Worm (Caenorhabditis elegans) whole organism, late embryonic: ENCODE data around the gene hpr-9.

ENCODE experiments used
- ahr-1 ChIP-seq: sonication (generic microtip); optimal IDR thresholded peaks from 2 replicates; lab custom pipeline; 2016; ENCODE audit warnings: missing genetic modification characterization, missing compliant biosample characterization
- ama-1 ChIP-seq: fragments of 150-350 bp; optimal IDR thresholded peaks from 2 replicates; lab custom pipeline; 2014
- ceh-14 ChIP-seq: sonication (generic microtip); optimal IDR thresholded peaks from 2 replicates; lab custom pipeline; 2016; ENCODE audit warnings: missing genotype, missing genetic modification characterization, missing compliant biosample characterization
- ceh-6 ChIP-seq: fragments of 200-800 bp; sonication (Bioruptor generic); optimal IDR thresholded peaks from 2 replicates; lab custom pipeline; 2018; ENCODE audit warnings: mild to moderate bottlenecking, missing genetic modification characterization, missing compliant biosample characterization
- ceh-9 ChIP-seq: sonication (generic microtip); optimal IDR thresholded peaks from 2 replicates; lab custom pipeline; 2016; ENCODE audit warnings: mild to moderate bottlenecking, missing genetic modification characterization, inconsistent platforms, missing compliant biosample characterization
- elt-2 ChIP-seq: sonication (generic microtip); optimal IDR thresholded peaks from 2 replicates; lab custom pipeline; 2016; ENCODE audit warnings: missing genetic modification reagents, missing genetic modification characterization, missing compliant biosample characterization
- fax-1 ChIP-seq: sonication (generic microtip); optimal IDR thresholded peaks from 2 replicates; lab custom pipeline; 2016; ENCODE audit warnings: missing genotype, missing genetic modification characterization, missing compliant biosample characterization
- pqm-1 ChIP-seq: sonication (generic microtip); optimal IDR thresholded peaks from 2 replicates; lab custom pipeline; 2016; ENCODE audit warnings: missing genetic modification characterization, missing compliant biosample characterization
- ttx-3 ChIP-seq: sonication (generic microtip); optimal IDR thresholded peaks from 2 replicates; lab custom pipeline; 2016; ENCODE audit warnings: missing genetic modification reagents, missing genetic modification characterization, missing compliant biosample characterization
- unc-55 ChIP-seq: sonication (generic microtip); optimal IDR thresholded peaks from 2 replicates; lab custom pipeline; 2017; ENCODE audit warnings: missing biosample characterization, missing genetic modification reagents, missing genetic modification characterization
- zip-5 ChIP-seq: sonication (generic microtip); optimal IDR thresholded peaks from 2 replicates; lab custom pipeline; 2016; ENCODE audit warnings: missing genetic modification characterization, missing compliant biosample characterization

ce11 chrIII:10592729-10593128, 28.6 kb upstream of the hpr-9 start, which contains the start of gene Y45F3A.8:
- TF ChIP-seq ceh-9 (no peak), ama-1 (no peak), zip-5 (tag; lab: Kevin White, UChicago) (no peak), fax-1 (no peak), elt-2 (tag; lab: Kevin White, UChicago) (no peak), ttx-3 (tag; lab: Kevin White, UChicago) (no peak), unc-55 (GFP tag; lab: Kevin White, UChicago) (no peak), pqm-1 (tag; lab: Kevin White, UChicago) (no peak), ceh-14 (tag; lab: Kevin White, UChicago) (no peak), ahr-1 (tag; lab: Kevin White, UChicago) (no peak), ceh-6 (GFP tag; lab: Kevin White, UChicago) (no peak)
